Fruit fly (Drosophila melanogaster): ENCODE data around the gene CG4582.

Gene CG4582

dm6 chr3R:25626625-25627275, 43.8 kb upstream of the CG4582 start, which contains the start of gene Ssadh (continued):
- TF ChIP-seq grau (tag; optimal IDR thresholded peaks at IDR 0.05) = no peak
- TF ChIP-seq Ravus (GFP tag; IDR thresholded peaks at IDR 0.05) = no peak
- TF ChIP-seq Nf-YC (tag; optimal IDR thresholded peaks at IDR 0.05) = peak; percentile 3
- no peak for TF ChIP-seq B-H1 (GFP tag; IDR thresholded peaks at IDR 0.05)
- peak; percentile 61 for TF ChIP-seq twi (tag; optimal IDR thresholded peaks at IDR 0.05)
- TF ChIP-seq CG14965 (GFP tag; optimal IDR thresholded peaks at IDR 0.05; ENCODE audit: borderline replicate concordance) = no peak
- no peak for TF ChIP-seq Hsf (GFP tag; optimal IDR thresholded peaks at IDR 0.05)
- no peak for TF ChIP-seq CG8281 (tag; optimal IDR thresholded peaks at IDR 0.05)
- no peak for TF ChIP-seq Mes4 (GFP tag; optimal IDR thresholded peaks at IDR 0.05)
- peak; percentile 95 for TF ChIP-seq CG15514 (GFP tag; optimal IDR thresholded peaks at IDR 0.05)
- TF ChIP-seq CG10267 (tag; optimal IDR thresholded peaks at IDR 0.05) = peak; percentile 44
- TF ChIP-seq Myb (GFP tag; optimal IDR thresholded peaks at IDR 0.05) = peak; percentile 99
- TF ChIP-seq org-1 (GFP tag; optimal IDR thresholded peaks at IDR 0.05) = no peak
- TF ChIP-seq Dp (GFP tag; optimal IDR thresholded peaks at IDR 0.05) = peak; percentile 93
- no peak for TF ChIP-seq CG4730 (GFP tag; IDR thresholded peaks at IDR 0.05)
- peak; percentile 6 for TF ChIP-seq gem (tag; optimal IDR thresholded peaks at IDR 0.05)
- peak; percentile 34; the same call in 1 of the 3 replicates for TF ChIP-seq CG34224 (GFP tag; IDR thresholded peaks at IDR 0.05; ENCODE audit: partially characterized antibody)
- TF ChIP-seq p53 (GFP tag; optimal IDR thresholded peaks at IDR 0.05) = no peak
- TF ChIP-seq dm (GFP tag; optimal IDR thresholded peaks at IDR 0.05) = no peak
- no peak for TF ChIP-seq CG10366 (GFP tag; IDR thresholded peaks at IDR 0.05)
- no peak for TF ChIP-seq CG3726 (GFP tag; IDR thresholded peaks at IDR 0.05)
- TF ChIP-seq CG33213 (GFP tag; optimal IDR thresholded peaks at IDR 0.05) = peak; percentile 16
- TF ChIP-seq CG1602 (GFP tag; optimal IDR thresholded peaks at IDR 0.05) = no peak
- TF ChIP-seq CG31441 (GFP tag; IDR thresholded peaks at IDR 0.05) = 0 out of 2 replicates have a peak, but pooled peaks have one; percentile 20
- TF ChIP-seq ab (GFP tag; optimal IDR thresholded peaks at IDR 0.05) = no peak
- TF ChIP-seq CG11560 (tag; IDR thresholded peaks at IDR 0.05) = peak; percentile 99
- 0 out of 2 replicates have a peak, but pooled peaks have one; percentile 47 for TF ChIP-seq ato (GFP tag; IDR thresholded peaks at IDR 0.05; ENCODE audit: partially characterized antibody)
- no peak for TF ChIP-seq Taf1 (GFP tag; IDR thresholded peaks at IDR 0.05)
- TF ChIP-seq CG30020 (tag; optimal IDR thresholded peaks at IDR 0.05) = peak; percentile 14
- TF ChIP-seq Scr (GFP tag; IDR thresholded peaks at IDR 0.05; ENCODE audit: partially characterized antibody) = peak; percentile 57
- peak; percentile 16 for TF ChIP-seq CG31365 (tag; optimal IDR thresholded peaks at IDR 0.05)
- no peak for TF ChIP-seq lov (optimal IDR thresholded peaks at IDR 0.05)
- no peak for TF ChIP-seq lov (GFP tag; IDR thresholded peaks at IDR 0.05)
- TF ChIP-seq amos (GFP tag; IDR thresholded peaks at IDR 0.05; ENCODE audit: partially characterized antibody) = peak; percentile 56
- TF ChIP-seq CG14014 (GFP tag; IDR thresholded peaks at IDR 0.05) = no peak
- no peak for TF ChIP-seq bcd (GFP tag; optimal IDR thresholded peaks at IDR 0.05)
- TF ChIP-seq CG2889 (GFP tag; IDR thresholded peaks at IDR 0.05) = no peak
- TF ChIP-seq CG12744 (GFP tag; optimal IDR thresholded peaks at IDR 0.05) = no peak
- no peak for TF ChIP-seq CG42726 (GFP tag; IDR thresholded peaks at IDR 0.05; ENCODE audit: partially characterized antibody)
- peak; percentile 69 for TF ChIP-seq Sin3A (optimal IDR thresholded peaks at IDR 0.05)
- TF ChIP-seq hkb (optimal IDR thresholded peaks at IDR 0.05) = peak; percentile 46
- TF ChIP-seq hkb (GFP tag; IDR thresholded peaks at IDR 0.05) = no peak
- peak; percentile 12 for TF ChIP-seq Med (GFP tag)
- peak; percentile 35 for TF ChIP-seq nmo (GFP tag; optimal IDR thresholded peaks at IDR 0.05)
- TF ChIP-seq CTCF (GFP tag; optimal IDR thresholded peaks at IDR 0.05) = peak; percentile 27
- no peak for TF ChIP-seq Bteb2 (GFP tag; optimal IDR thresholded peaks at IDR 0.05)
- TF ChIP-seq CG4424 (GFP tag; optimal IDR thresholded peaks at IDR 0.05) = peak; percentile 2
- peak; percentile 62 for TF ChIP-seq CG14710 (tag; optimal IDR thresholded peaks at IDR 0.05)
- TF ChIP-seq HmgZ (tag; optimal IDR thresholded peaks at IDR 0.05) = peak; percentile 4
- no peak for TF ChIP-seq ewg (GFP tag; optimal IDR thresholded peaks at IDR 0.05)
- TF ChIP-seq bbx (GFP tag; IDR thresholded peaks at IDR 0.05; ENCODE audit: partially characterized antibody) = peak; percentile 48; the same call in 1 of the 2 replicates
